Fruit fly (Drosophila melanogaster) whole organism, embryonic: ENCODE data around the gene pim.

ENCODE experiments used
- CG10565 ChIP-seq: fragments of 200-800 bp; sonication (Bioruptor generic); optimal IDR thresholded peaks from 3 replicates; lab custom pipeline; 2016; ENCODE audit warnings: missing biosample characterization, mild to moderate bottlenecking, missing genetic modification characterization
- CG1233 ChIP-seq: fragments of 200-800 bp; sonication (Bioruptor generic); optimal IDR thresholded peaks from 4 replicates; lab custom pipeline; 2018; ENCODE audit warnings: missing biosample characterization, mild to moderate bottlenecking, missing genetic modification characterization
- CG13775 ChIP-seq: fragments of 200-800 bp; sonication (Bioruptor generic); optimal IDR thresholded peaks from 3 replicates; lab custom pipeline; 2017; ENCODE audit warnings: missing biosample characterization, mild to moderate bottlenecking, missing genetic modification characterization
- CG14667 ChIP-seq: fragments of 200-800 bp; sonication (Bioruptor generic); IDR thresholded peaks from 2 replicates; pipeline ENCODE4 v1.3.6; 2022; ENCODE audit warnings: missing biosample characterization, missing genetic modification characterization
- CG15696 ChIP-seq: fragments of 200-800 bp; sonication (Bioruptor generic); optimal IDR thresholded peaks from 2 replicates; lab custom pipeline; 2019; ENCODE audit warnings: missing biosample characterization, mild to moderate bottlenecking, missing genetic modification characterization, moderate library complexity
- CG1647 ChIP-seq: fragments of 200-800 bp; sonication (Bioruptor generic); optimal IDR thresholded peaks from 3 replicates; lab custom pipeline; 2016; ENCODE audit warnings: missing biosample characterization, missing genetic modification characterization
- CG17361 ChIP-seq: fragments of 200-800 bp; sonication (Bioruptor generic); IDR thresholded peaks from 3 replicates; pipeline ENCODE4 v1.3.6; 2022; ENCODE audit warnings: missing biosample characterization, missing genetic modification characterization
- CG17829 ChIP-seq: fragments of 200-800 bp; optimal IDR thresholded peaks from 2 replicates; lab custom pipeline; 2019; ENCODE audit warnings: missing biosample characterization, mild to moderate bottlenecking, missing genetic modification characterization, moderate library complexity
- CG2116 ChIP-seq: fragments of 200-800 bp; sonication (Bioruptor generic); optimal IDR thresholded peaks from 3 replicates; lab custom pipeline; 2018; ENCODE audit warnings: missing biosample characterization, mild to moderate bottlenecking, missing genetic modification characterization
- CG2712 ChIP-seq: fragments of 200-800 bp; optimal IDR thresholded peaks from 3 replicates; lab custom pipeline; 2019; ENCODE audit warnings: missing biosample characterization, mild to moderate bottlenecking, missing genetic modification characterization, moderate library complexity
- CG32532 ChIP-seq: fragments of 200-800 bp; sonication (Bioruptor generic); IDR thresholded peaks from 2 replicates; pipeline ENCODE4 v1.3.6; 2022; ENCODE audit warnings: missing biosample characterization, missing genetic modification characterization
- CG34422 ChIP-seq: fragments of 200-800 bp; sonication (Bioruptor generic); IDR thresholded peaks from 3 replicates; pipeline ENCODE4 v1.3.6; 2022; ENCODE audit warnings: missing biosample characterization, missing genetic modification characterization
- CG3995 ChIP-seq: fragments of 200-800 bp; sonication (Bioruptor generic); optimal IDR thresholded peaks from 3 replicates; lab custom pipeline; 2016; ENCODE audit warnings: missing biosample characterization, missing genetic modification characterization
- CG6791 ChIP-seq: fragments of 200-800 bp; sonication (Bioruptor generic); IDR thresholded peaks from 3 replicates; pipeline ENCODE4 v1.3.6; 2022; ENCODE audit warnings: missing biosample characterization, missing genetic modification characterization; ENCODE audit not compliant: partially characterized antibody
- CG8290 ChIP-seq, 3 experiments: fragments of 200-800 bp; sonication (Bioruptor generic); optimal IDR thresholded peaks; 2 replicates each; lab custom pipeline; 2016 to 2019; ENCODE audit warnings: missing biosample characterization in 3 of 3, missing genetic modification characterization in 3 of 3, mild to moderate bottlenecking in 2 of 3, moderate library complexity in 1 of 3
- Ets65A ChIP-seq: fragments of 200-800 bp; sonication (Bioruptor generic); peaks from one replicate; lab custom pipeline; 2016; ENCODE audit warnings: missing biosample characterization, missing genetic modification characterization
- HLHmδ ChIP-seq: fragments of 200-800 bp; sonication (Bioruptor generic); optimal IDR thresholded peaks from 2 replicates; lab custom pipeline; 2018; ENCODE audit warnings: missing biosample characterization, mild to moderate bottlenecking, missing genetic modification characterization, moderate library complexity
- Hmx ChIP-seq: fragments of 200-800 bp; sonication (Bioruptor generic); optimal IDR thresholded peaks from 2 replicates; lab custom pipeline; 2016; ENCODE audit warnings: missing biosample characterization, missing genetic modification characterization
- Lhr ChIP-seq: fragments of 200-800 bp; sonication (Bioruptor generic); optimal IDR thresholded peaks from 3 replicates; lab custom pipeline; 2017; ENCODE audit warnings: mild to moderate bottlenecking, missing biosample characterization, missing genetic modification reagents, missing genetic modification characterization
- MESR4 ChIP-seq: fragments of 200-800 bp; sonication (Bioruptor generic); optimal IDR thresholded peaks from 2 replicates; lab custom pipeline; 2018; ENCODE audit warnings: missing biosample characterization, mild to moderate bottlenecking, missing genetic modification characterization, moderate library complexity
- Myb ChIP-seq: fragments of 200-800 bp; sonication (Bioruptor generic); optimal IDR thresholded peaks from 2 replicates; lab custom pipeline; 2016; ENCODE audit warnings: missing biosample characterization, missing genetic modification characterization
- Sry-β ChIP-seq: fragments of 200-800 bp; sonication (Bioruptor generic); optimal IDR thresholded peaks from 2 replicates; lab custom pipeline; 2018; ENCODE audit warnings: missing biosample characterization, mild to moderate bottlenecking, missing genetic modification characterization, moderate library complexity
- amos ChIP-seq: fragments of 200-800 bp; sonication (Bioruptor generic); IDR thresholded peaks from 2 replicates; pipeline ENCODE4 v1.3.6; 2022; ENCODE audit warnings: missing biosample characterization, missing genetic modification characterization; ENCODE audit not compliant: partially characterized antibody
- ase ChIP-seq: fragments of 200-800 bp; sonication (Bioruptor generic); IDR thresholded peaks from 3 replicates; pipeline ENCODE4 v1.3.6; 2022; ENCODE audit warnings: missing biosample characterization, missing genetic modification characterization
- bbx ChIP-seq: fragments of 200-800 bp; sonication (Bioruptor generic); IDR thresholded peaks from 2 replicates; pipeline ENCODE4 v1.3.6; 2022; ENCODE audit warnings: missing biosample characterization, missing genetic modification characterization; ENCODE audit not compliant: partially characterized antibody
- gfzf ChIP-seq: fragments of 200-800 bp; sonication (Bioruptor generic); optimal IDR thresholded peaks from 2 replicates; lab custom pipeline; 2016; ENCODE audit warnings: missing biosample characterization, mild to moderate bottlenecking, missing genetic modification characterization, moderate library complexity
- knrl ChIP-seq: fragments of 200-800 bp; sonication (Bioruptor generic); IDR thresholded peaks from 3 replicates; pipeline ENCODE4 v1.3.6; 2022; ENCODE audit warnings: missing biosample characterization, missing genetic modification characterization; ENCODE audit not compliant: partially characterized antibody
- lbe ChIP-seq: fragments of 200-800 bp; sonication (Bioruptor generic); optimal IDR thresholded peaks from 2 replicates; lab custom pipeline; 2016; ENCODE audit warnings: missing biosample characterization, mild to moderate bottlenecking, missing genetic modification characterization
- lola ChIP-seq, 3 experiments: fragments of >200 bp in 2 of 3; fragments of 200-800 bp in 1 of 3; sonication (Bioruptor generic) in 1 of 3; optimal IDR thresholded peaks; 2 replicates each; lab custom pipeline; 2017 to 2019; ENCODE audit warnings: missing biosample characterization in 3 of 3, missing genetic modification characterization in 3 of 3, mild to moderate bottlenecking in 1 of 3, moderate library complexity in 1 of 3
- nom ChIP-seq: fragments of 200-800 bp; sonication (Bioruptor generic); optimal IDR thresholded peaks from 2 replicates; lab custom pipeline; 2017; ENCODE audit warnings: missing biosample characterization, missing genetic modification characterization, mild to moderate bottlenecking, moderate library complexity, missing genetic modification reagents
- onecut ChIP-seq: fragments of 200-800 bp; sonication (Bioruptor generic); IDR thresholded peaks from 2 replicates; pipeline ENCODE4 v1.3.6; 2022; ENCODE audit warnings: missing biosample characterization, missing genetic modification characterization
- pfk ChIP-seq: fragments of 200-800 bp; sonication (Bioruptor generic); optimal IDR thresholded peaks from 2 replicates; lab custom pipeline; 2018; ENCODE audit warnings: missing biosample characterization, mild to moderate bottlenecking, missing genetic modification characterization, moderate library complexity
- prd ChIP-seq, 3 experiments: fragments of >200 bp in 2 of 3; fragments of 200-800 bp in 1 of 3; sonication (Bioruptor generic) in 1 of 3; optimal IDR thresholded peaks in 2 of 3; IDR thresholded peaks in 1 of 3; 2 replicates in 2 of 3; 3 replicates in 1 of 3; pipeline versions ENCODE4 v1.3.6 to Lab custom; 2017 to 2022; ENCODE audit warnings: missing biosample characterization in 1 of 3, missing genetic modification characterization in 1 of 3
- row ChIP-seq: fragments of 200-800 bp; sonication (Bioruptor generic); IDR thresholded peaks from 3 replicates; pipeline ENCODE4 v1.3.6; 2022; ENCODE audit warnings: missing biosample characterization, missing genetic modification characterization
- shn ChIP-seq: fragments of 200-800 bp; sonication (Bioruptor generic); optimal IDR thresholded peaks from 3 replicates; lab custom pipeline; 2016; ENCODE audit warnings: missing biosample characterization, missing genetic modification characterization
- slbo ChIP-seq: fragments of 200-800 bp; sonication (Bioruptor generic); IDR thresholded peaks from 2 replicates; pipeline ENCODE4 v1.3.6; 2022; ENCODE audit warnings: missing biosample characterization, missing genetic modification characterization
- sna ChIP-seq: fragments of 200-800 bp; sonication (Bioruptor generic); IDR thresholded peaks from 2 replicates; pipeline ENCODE4 v1.3.6; 2022; ENCODE audit warnings: missing biosample characterization, missing genetic modification characterization; ENCODE audit not compliant: partially characterized antibody
- tup ChIP-seq: fragments of 200-800 bp; sonication (Bioruptor generic); optimal IDR thresholded peaks from 2 replicates; lab custom pipeline; 2016; ENCODE audit warnings: missing biosample characterization, mild to moderate bottlenecking, missing genetic modification characterization, moderate library complexity
- unc-4 ChIP-seq: fragments of 200-800 bp; sonication (Bioruptor generic); IDR thresholded peaks from 2 replicates; pipeline ENCODE4 v1.3.6; 2022; ENCODE audit warnings: missing biosample characterization, missing genetic modification characterization; ENCODE audit not compliant: partially characterized antibody

The pim gene

DNA sequence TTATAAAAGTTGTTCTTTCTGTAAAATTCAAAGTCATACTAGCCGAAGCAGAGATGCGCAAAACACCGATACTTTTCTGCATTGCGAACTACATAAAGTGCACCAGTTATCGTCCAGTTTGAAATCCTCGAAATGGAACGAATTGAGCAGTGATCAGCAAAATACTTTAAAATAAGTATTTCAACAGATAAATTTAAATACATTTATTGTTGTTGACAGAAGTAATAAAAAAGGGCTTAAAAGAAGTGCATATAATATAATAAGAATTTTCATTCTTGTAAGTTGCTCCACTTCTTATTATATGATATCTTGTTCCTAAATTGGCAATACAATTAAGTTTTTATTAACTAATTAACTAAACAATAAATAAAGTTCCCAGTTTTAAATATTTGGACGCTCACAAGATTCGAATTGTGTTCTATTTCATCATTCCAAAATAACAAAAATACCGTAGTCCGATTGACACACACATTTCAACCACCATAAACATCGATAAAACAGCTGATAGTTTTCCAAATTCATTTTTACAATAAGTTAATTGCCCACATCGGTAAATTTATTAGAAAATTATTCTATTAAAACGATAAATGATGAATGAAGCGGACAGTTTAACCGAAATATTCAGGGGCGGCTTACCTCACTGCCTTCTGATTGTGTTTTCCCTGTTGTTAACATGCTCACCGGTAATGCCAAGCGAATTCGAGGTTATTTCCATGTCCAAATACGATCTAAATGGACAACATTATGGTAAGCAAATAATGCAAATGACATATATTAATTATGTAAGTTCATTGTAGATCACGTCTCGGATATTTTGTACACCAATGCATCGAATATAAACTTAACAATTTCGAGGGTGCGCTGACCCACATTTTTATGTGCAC, 48.2 kb upstream of the pim start, which contains the start of the genes Usp14 and CG4972 (continued):
- TF ChIP-seq Lhr (GFP tag; lab: Kevin White, UChicago) (peak; percentile 9), ase (GFP tag; lab: Robert Waterston, UW) (no peak), Sry-β (GFP tag; lab: Kevin White, UChicago) (peak; percentile 61), CG17829 (peak; percentile 19), tup (no peak), Hmx (no peak), pfk (GFP tag; lab: Kevin White, UChicago) (peak; percentile 92), unc-4 (GFP tag; lab: Robert Waterston, UW) (0 out of 2 replicates have a peak, but pooled peaks have one; percentile 19), CG2712 (peak; percentile 33), Myb (peak; percentile 41), HLHmδ (GFP tag; lab: Kevin White, UChicago) (no peak), CG1647 (GFP tag; lab: Kevin White, UChicago) (no peak), CG8290 (GFP tag; optimal IDR thresholded peaks at IDR 0.05; lab: Kevin White, UChicago) (peak; percentile 6), CG8290 (tag; optimal IDR thresholded peaks at IDR 0.05; lab: Kevin White, UChicago) (no peak), CG3995 (GFP tag; lab: Kevin White, UChicago) (peak; percentile 77), Ets65A (GFP tag; lab: Kevin White, UChicago) (peak; percentile 25), nom (GFP tag; lab: Kevin White, UChicago) (no peak), bbx (peak; percentile 42), MESR4 (GFP tag; lab: Kevin White, UChicago) (peak; percentile 75), CG6791 (peak; percentile 56; the same call in 2 of the 3 replicates), CG17361 (GFP tag; lab: Robert Waterston, UW) (peak; percentile 77; the same call in 2 of the 3 replicates), lbe (GFP tag; lab: Kevin White, UChicago) (no peak), slbo (GFP tag; lab: Robert Waterston, UW) (peak; percentile 35), prd (optimal IDR thresholded peaks at IDR 0.05; lab: Kevin White, UChicago) (no peak), prd (GFP tag; IDR thresholded peaks at IDR 0.05; lab: Robert Waterston, UW) (no peak), amos (GFP tag; lab: Robert Waterston, UW) (peak; percentile 53; the same call in 1 of the 2 replicates), CG2116 (GFP tag; lab: Kevin White, UChicago) (peak; percentile 56), CG34422 (GFP tag; lab: Robert Waterston, UW) (0 out of 3 replicates have a peak, but pooled peaks have one; percentile 15), knrl (GFP tag; lab: Robert Waterston, UW) (peak; percentile 66), CG10565 (no peak), lola (GFP tag; optimal IDR thresholded peaks at IDR 0.05; lab: Kevin White, UChicago) (peak in 1 of 3 experiments; percentile 2), CG15696 (tag; lab: Kevin White, UChicago) (no peak), gfzf (GFP tag; lab: Kevin White, UChicago) (peak; percentile 37), shn (no peak), CG14667 (peak; percentile 70; the same call in 1 of the 2 replicates), onecut (GFP tag; lab: Robert Waterston, UW) (no peak), sna (GFP tag; lab: Robert Waterston, UW) (0 out of 2 replicates have a peak, but pooled peaks have one; percentile 9), CG1233 (no peak), CG13775 (GFP tag; lab: Kevin White, UChicago) (peak; percentile 8), CG32532 (GFP tag; lab: Robert Waterston, UW) (no peak), row (GFP tag; lab: Robert Waterston, UW) (peak; percentile 72)
